Fruit fly (Drosophila melanogaster): Measurements from ENCODE around the gene CG42346.
A peak's percentile ranks its signal among the peaks of the same experiment; 100 is the strongest.

- no peak for TF ChIP-seq net (GFP tag; optimal IDR thresholded peaks at IDR 0.05)
- no peak for TF ChIP-seq CG3919 (GFP tag; optimal IDR thresholded peaks at IDR 0.05)
- TF ChIP-seq Sox102F (GFP tag; optimal IDR thresholded peaks at IDR 0.05) = no peak
- no peak for TF ChIP-seq spab (GFP tag; optimal IDR thresholded peaks at IDR 0.05)
- no peak for TF ChIP-seq CG16779 (tag; optimal IDR thresholded peaks at IDR 0.05)
- no peak for TF ChIP-seq pdm3 (GFP tag; optimal IDR thresholded peaks at IDR 0.05)
- peak; percentile 48; the same call in 1 of the 2 replicates for TF ChIP-seq CG15336 (GFP tag; IDR thresholded peaks at IDR 0.05)
- no peak for TF ChIP-seq CG10669 (GFP tag; optimal IDR thresholded peaks at IDR 0.05)
Measured at dm6 chrX:22854994-22855708, 23.0 kb downstream of the CG42346 start, which contains the start of gene fog.
